Worm (Caenorhabditis elegans) whole organism, late embryonic: ENCODE measurements around the gene Y17G7B.21.

Source experiments
- C08G9.2 ChIP-seq: sonication (generic microtip); optimal IDR thresholded peaks from 2 replicates; lab custom pipeline; 2016; ENCODE audit warnings: mild to moderate bottlenecking, missing genetic modification characterization, moderate library complexity, missing compliant biosample characterization
- F13H6.1 ChIP-seq: sonication (generic microtip); optimal IDR thresholded peaks from 2 replicates; lab custom pipeline; 2016; ENCODE audit warnings: missing genetic modification characterization, missing compliant biosample characterization
- T23F11.4 ChIP-seq: fragments of 200-800 bp; sonication (Bioruptor generic); optimal IDR thresholded peaks from 2 replicates; lab custom pipeline; 2018; ENCODE audit warnings: mild to moderate bottlenecking, missing genetic modification characterization, missing compliant biosample characterization
- ama-1 ChIP-seq: fragments of 150-350 bp; optimal IDR thresholded peaks from 2 replicates; lab custom pipeline; 2014
- ceh-14 ChIP-seq: sonication (generic microtip); optimal IDR thresholded peaks from 2 replicates; lab custom pipeline; 2016; ENCODE audit warnings: missing genotype, missing genetic modification characterization, missing compliant biosample characterization
- ceh-18 ChIP-seq: sonication (generic microtip); optimal IDR thresholded peaks from 2 replicates; lab custom pipeline; 2016; ENCODE audit warnings: missing genetic modification characterization, missing compliant biosample characterization
- ceh-2 ChIP-seq: sonication (generic microtip); optimal IDR thresholded peaks from 2 replicates; lab custom pipeline; 2016; ENCODE audit warnings: missing genotype, missing genetic modification characterization, missing compliant biosample characterization
- ceh-22 ChIP-seq: sonication (generic microtip); optimal IDR thresholded peaks from 2 replicates; lab custom pipeline; 2017; ENCODE audit warnings: missing biosample characterization, missing genetic modification characterization
- ceh-24 ChIP-seq: sonication (generic microtip); optimal IDR thresholded peaks from 2 replicates; lab custom pipeline; 2016; ENCODE audit warnings: mild to moderate bottlenecking, missing genetic modification characterization, missing compliant biosample characterization
- ceh-30 ChIP-seq: fragments of 150-350 bp; optimal IDR thresholded peaks from 2 replicates; lab custom pipeline; 2014; ENCODE audit warnings: missing biosample characterization, missing genetic modification characterization
- ceh-31 ChIP-seq: sonication (generic microtip); optimal IDR thresholded peaks from 2 replicates; lab custom pipeline; 2016; ENCODE audit warnings: missing genetic modification characterization, missing compliant biosample characterization
- ceh-34 ChIP-seq: sonication (generic microtip); optimal IDR thresholded peaks from 2 replicates; lab custom pipeline; 2016; ENCODE audit warnings: mild to moderate bottlenecking, missing genetic modification characterization, missing compliant biosample characterization
- ceh-9 ChIP-seq: sonication (generic microtip); optimal IDR thresholded peaks from 2 replicates; lab custom pipeline; 2016; ENCODE audit warnings: mild to moderate bottlenecking, missing genetic modification characterization, inconsistent platforms, missing compliant biosample characterization
- dmd-4 ChIP-seq: sonication (generic microtip); optimal IDR thresholded peaks from 2 replicates; lab custom pipeline; 2016; ENCODE audit warnings: borderline replicate concordance, missing genetic modification characterization, missing compliant biosample characterization
- dve-1 ChIP-seq: sonication (generic microtip); optimal IDR thresholded peaks from 2 replicates; lab custom pipeline; 2017; ENCODE audit warnings: antibody characterized with exemption, mild to moderate bottlenecking, missing genetic modification characterization, missing compliant biosample characterization
- elt-2 ChIP-seq: sonication (generic microtip); optimal IDR thresholded peaks from 2 replicates; lab custom pipeline; 2016; ENCODE audit warnings: missing genetic modification reagents, missing genetic modification characterization, missing compliant biosample characterization
- elt-4 ChIP-seq: sonication (generic microtip); optimal IDR thresholded peaks from 2 replicates; lab custom pipeline; 2016; ENCODE audit warnings: missing genetic modification characterization, missing compliant biosample characterization
- ets-4 ChIP-seq: sonication (generic microtip); optimal IDR thresholded peaks from 2 replicates; lab custom pipeline; 2016; ENCODE audit warnings: missing genetic modification characterization, missing compliant biosample characterization
- eyg-1 ChIP-seq: sonication (generic microtip); optimal IDR thresholded peaks from 2 replicates; lab custom pipeline; 2016; ENCODE audit warnings: missing genotype, missing genetic modification characterization, missing compliant biosample characterization
- hlh-15 ChIP-seq: sonication (generic microtip); optimal IDR thresholded peaks from 2 replicates; lab custom pipeline; 2016; ENCODE audit warnings: missing genetic modification characterization, missing compliant biosample characterization
- hlh-30 ChIP-seq: sonication (generic microtip); optimal IDR thresholded peaks from 2 replicates; lab custom pipeline; 2017; ENCODE audit warnings: antibody characterized with exemption, missing genetic modification characterization, missing compliant biosample characterization; ENCODE audit not compliant: insufficient read depth
- hlh-6 ChIP-seq: sonication (generic microtip); optimal IDR thresholded peaks from 2 replicates; lab custom pipeline; 2016; ENCODE audit warnings: missing genotype, missing genetic modification characterization, missing compliant biosample characterization
- hlh-8 ChIP-seq: sonication (generic microtip); optimal IDR thresholded peaks from 2 replicates; lab custom pipeline; 2016; ENCODE audit warnings: missing genotype, missing genetic modification characterization, missing compliant biosample characterization
- lin-11 ChIP-seq: fragments of 200-800 bp; sonication (Bioruptor generic); optimal IDR thresholded peaks from 2 replicates; lab custom pipeline; 2018; ENCODE audit warnings: mild to moderate bottlenecking, missing genetic modification characterization, missing compliant biosample characterization
- madf-2 ChIP-seq: sonication (generic microtip); optimal IDR thresholded peaks from 2 replicates; lab custom pipeline; 2017; ENCODE audit warnings: missing genetic modification characterization, missing compliant biosample characterization
- nfya-1 ChIP-seq: sonication (generic microtip); optimal IDR thresholded peaks from 2 replicates; lab custom pipeline; 2017; ENCODE audit warnings: missing genetic modification characterization, mild to moderate bottlenecking, missing compliant biosample characterization, antibody characterized with exemption, moderate library complexity
- nhr-232 ChIP-seq: sonication (generic microtip); optimal IDR thresholded peaks from 2 replicates; lab custom pipeline; 2016; ENCODE audit warnings: missing genetic modification characterization, missing compliant biosample characterization
- odd-2 ChIP-seq: sonication (generic microtip); optimal IDR thresholded peaks from 2 replicates; lab custom pipeline; 2017; ENCODE audit warnings: antibody characterized with exemption, mild to moderate bottlenecking, missing genetic modification characterization, missing compliant biosample characterization
- pag-3 ChIP-seq: sonication (generic microtip); optimal IDR thresholded peaks from 2 replicates; lab custom pipeline; 2016; ENCODE audit warnings: missing compliant biosample characterization, missing genetic modification characterization, borderline replicate concordance
- pat-9 ChIP-seq: fragments of 200-800 bp; sonication (Bioruptor generic); optimal IDR thresholded peaks from 2 replicates; lab custom pipeline; 2018; ENCODE audit warnings: mild to moderate bottlenecking, missing genetic modification characterization, moderate library complexity, missing compliant biosample characterization
- pha-4 ChIP-seq: fragments of 150-350 bp; optimal IDR thresholded peaks from 2 replicates; lab custom pipeline; 2018; ENCODE audit warnings: missing biosample characterization, missing genetic modification reagents, missing genetic modification characterization
- pqm-1 ChIP-seq: sonication (generic microtip); optimal IDR thresholded peaks from 2 replicates; lab custom pipeline; 2016; ENCODE audit warnings: missing genetic modification characterization, missing compliant biosample characterization
- sdc-2 ChIP-seq: sonication (generic microtip); optimal IDR thresholded peaks from 2 replicates; lab custom pipeline; 2016; ENCODE audit warnings: missing genotype, missing genetic modification characterization, missing compliant biosample characterization
- sox-4 ChIP-seq: sonication (generic microtip); optimal IDR thresholded peaks from 2 replicates; lab custom pipeline; 2017; ENCODE audit warnings: mild to moderate bottlenecking, missing genetic modification characterization, inconsistent platforms, missing compliant biosample characterization
- tbx-2 ChIP-seq: sonication (generic microtip); optimal IDR thresholded peaks from 2 replicates; lab custom pipeline; 2016; ENCODE audit warnings: missing genetic modification characterization, missing compliant biosample characterization
- tbx-7 ChIP-seq: sonication (generic microtip); optimal IDR thresholded peaks from 2 replicates; lab custom pipeline; 2016; ENCODE audit warnings: missing genotype, missing genetic modification characterization, missing compliant biosample characterization
- unc-42 ChIP-seq: sonication (generic microtip); optimal IDR thresholded peaks from 2 replicates; lab custom pipeline; 2016; ENCODE audit warnings: missing genotype, missing genetic modification characterization, missing compliant biosample characterization

Y17G7B.21 gene

ce11 chrII:11977363-11977762, at the start of gene Y17G7B.21:
Y17G7B.21 (minus strand) TSS chrII:11977661.
- TF ChIP-seq ama-1 (lab: Kevin White, UChicago) (peak; percentile 73), madf-2 (no peak), C08G9.2 (tag; lab: Kevin White, UChicago) (peak; percentile 33), hlh-6 (tag; lab: Kevin White, UChicago) (peak; percentile 23)

DNA sequence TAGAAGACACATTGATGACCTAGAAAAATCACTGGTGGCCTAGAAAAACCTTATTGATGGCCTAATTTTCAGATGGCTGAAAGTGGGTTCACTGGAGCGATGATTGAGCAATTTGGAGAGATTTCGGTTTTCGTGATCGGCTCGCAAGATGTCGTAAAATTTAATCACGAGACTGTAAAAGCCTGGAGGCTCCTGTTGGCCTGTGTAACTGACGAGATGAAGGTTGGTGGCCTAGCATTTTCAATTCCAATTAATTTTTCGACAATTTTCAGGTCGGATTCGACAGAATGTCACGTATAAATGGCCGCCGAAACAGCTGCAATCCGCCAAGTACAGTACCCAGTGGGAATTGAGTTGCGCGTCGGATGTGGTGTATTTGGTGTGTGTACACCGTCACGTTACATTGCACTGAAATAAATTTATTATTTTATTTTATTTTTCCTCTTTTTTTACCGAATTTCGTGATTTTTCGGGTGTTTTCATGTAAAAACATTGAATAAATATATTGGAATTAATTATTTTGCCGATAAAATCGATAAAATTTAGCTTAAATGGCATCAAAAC, 45.9 kb upstream of the Y17G7B.21 start, which contains the start of gene Y17G7B.12:
Gene Y17G7B.12, plus strand, starts transcription at position 547 of the 564 bp plus-strand sequence.
- no peak for TF ChIP-seq nhr-232 (tag; lab: Kevin White, UChicago)
- TF ChIP-seq odd-2 = no peak
- TF ChIP-seq elt-4 (tag; lab: Kevin White, UChicago) = no peak
- TF ChIP-seq eyg-1 = no peak
- TF ChIP-seq ceh-22 (tag; lab: Kevin White, UChicago) = no peak
- TF ChIP-seq sdc-2 = no peak
- peak; percentile 28 for TF ChIP-seq hlh-30 (tag; lab: Kevin White, UChicago)
- TF ChIP-seq hlh-15 (tag; lab: Kevin White, UChicago) = no peak

ce11 chrII:12008772-12009171, 31.3 kb upstream of the Y17G7B.21 start, which contains the start of gene glb-29:
glb-29 (plus strand) TSS chrII:12009072.
- TF ChIP-seq pag-3 (tag; lab: Kevin White, UChicago) (no peak), ama-1 (lab: Kevin White, UChicago) (no peak), ceh-2 (no peak), ceh-30 (tag; lab: Kevin White, UChicago) (no peak), F13H6.1 (tag; lab: Kevin White, UChicago) (no peak), ceh-14 (tag; lab: Kevin White, UChicago) (no peak)

- TF ChIP-seq nfya-1 (tag; lab: Kevin White, UChicago) (peak; percentile 17), hlh-15 (tag; lab: Kevin White, UChicago) (no peak), ceh-34 (tag; lab: Kevin White, UChicago) (no peak), elt-2 (peak; percentile 10)
These were observed 29.2 kb upstream of the Y17G7B.21 start, which contains the start of gene mcm-2 for ce11 chrII:12006575-12007098. mcm-2 (minus strand) TSS chrII:12006625.

- no peak for TF ChIP-seq F13H6.1 (tag; lab: Kevin White, UChicago)
- TF ChIP-seq pha-4 (tag; lab: Kevin White, UChicago) = no peak
- TF ChIP-seq pqm-1 = no peak
- no peak for TF ChIP-seq elt-2
- no peak for TF ChIP-seq dmd-4 (tag; lab: Kevin White, UChicago)
- TF ChIP-seq lin-11 (tag; lab: Kevin White, UChicago) = no peak
- no peak for TF ChIP-seq sdc-2
- TF ChIP-seq hlh-8 (tag; lab: Kevin White, UChicago) = no peak
- TF ChIP-seq ama-1 (lab: Kevin White, UChicago) = no peak
- no peak for TF ChIP-seq ceh-18
- TF ChIP-seq unc-42 (tag; lab: Kevin White, UChicago) = no peak
- TF ChIP-seq ceh-9 (tag; lab: Kevin White, UChicago) = no peak
- no peak for TF ChIP-seq madf-2
These were observed 28.5 kb upstream of the Y17G7B.21 start for ce11 chrII:12005981-12006380.

ce11 chrII:11998903-11999302, 21.4 kb upstream of the Y17G7B.21 start, which contains the start of gene Y17G7B.23:
Y17G7B.23 (plus strand) TSS chrII:11999203.
- no peak for TF ChIP-seq pat-9 (tag; lab: Kevin White, UChicago)
- no peak for TF ChIP-seq tbx-2 (tag; lab: Kevin White, UChicago)
- TF ChIP-seq ceh-18 = no peak
- no peak for TF ChIP-seq elt-2
- no peak for TF ChIP-seq ceh-31 (tag; lab: Kevin White, UChicago)
- TF ChIP-seq ceh-24 = no peak
- TF ChIP-seq dve-1 (tag; lab: Kevin White, UChicago) = no peak
- no peak for TF ChIP-seq tbx-7 (tag; lab: Kevin White, UChicago)
- no peak for TF ChIP-seq ets-4
- no peak for TF ChIP-seq dmd-4 (tag; lab: Kevin White, UChicago)
- no peak for TF ChIP-seq T23F11.4 (GFP tag; lab: Kevin White, UChicago)
- TF ChIP-seq hlh-30 (tag; lab: Kevin White, UChicago) = no peak
- TF ChIP-seq sox-4 (tag; lab: Kevin White, UChicago) = no peak
- TF ChIP-seq, all 69 proteins: peak for 0
